Worm (Caenorhabditis elegans) whole organism, L1 larva: ENCODE measurements around the gene jip-1.

Experiments used
- Y116A8C.19 ChIP-seq: sonication (generic microtip); optimal IDR thresholded peaks from 2 replicates; lab custom pipeline; 2016; ENCODE audit warnings: missing compliant biosample characterization, missing genetic modification characterization, borderline replicate concordance
- ama-1 ChIP-seq: fragments of 150-350 bp; optimal IDR thresholded peaks from 2 replicates; lab custom pipeline; 2014
- fkh-4 ChIP-seq: sonication (generic microtip); optimal IDR thresholded peaks from 2 replicates; lab custom pipeline; 2016; ENCODE audit warnings: missing compliant biosample characterization, missing genetic modification characterization, borderline replicate concordance
- fkh-8 ChIP-seq: sonication (generic microtip); optimal IDR thresholded peaks from 2 replicates; lab custom pipeline; 2016; ENCODE audit warnings: mild to moderate bottlenecking, missing genetic modification characterization, missing compliant biosample characterization
- fos-1 ChIP-seq: fragments of 150-350 bp; optimal IDR thresholded peaks from 2 replicates; lab custom pipeline; 2014; ENCODE audit warnings: missing biosample characterization, missing genetic modification characterization
- nhr-237 ChIP-seq: fragments of 150-350 bp; optimal IDR thresholded peaks from 2 replicates; lab custom pipeline; 2014; ENCODE audit warnings: missing biosample characterization, missing genetic modification characterization
- nhr-28 ChIP-seq: fragments of 150-350 bp; optimal IDR thresholded peaks from 2 replicates; lab custom pipeline; 2014; ENCODE audit warnings: missing biosample characterization, missing genetic modification characterization
- nhr-84 ChIP-seq: sonication (generic microtip); optimal IDR thresholded peaks from 2 replicates; lab custom pipeline; 2017; ENCODE audit warnings: missing biosample characterization, missing genetic modification characterization
- snpc-4 ChIP-seq: fragments of 150-350 bp; optimal IDR thresholded peaks from 2 replicates; lab custom pipeline; 2014; ENCODE audit warnings: missing biosample characterization, missing genetic modification characterization
- unc-62 ChIP-seq: fragments of 150-350 bp; optimal IDR thresholded peaks from 2 replicates; lab custom pipeline; 2014; ENCODE audit warnings: missing biosample characterization, missing genetic modification reagents, missing genetic modification characterization
- xbp-1 ChIP-seq: sonication (generic microtip); optimal IDR thresholded peaks from 2 replicates; lab custom pipeline; 2016; ENCODE audit warnings: missing genetic modification characterization, missing compliant biosample characterization
- zag-1 ChIP-seq: fragments of 150-350 bp; optimal IDR thresholded peaks from 2 replicates; lab custom pipeline; 2014; ENCODE audit warnings: missing biosample characterization, missing genetic modification characterization

DNA sequence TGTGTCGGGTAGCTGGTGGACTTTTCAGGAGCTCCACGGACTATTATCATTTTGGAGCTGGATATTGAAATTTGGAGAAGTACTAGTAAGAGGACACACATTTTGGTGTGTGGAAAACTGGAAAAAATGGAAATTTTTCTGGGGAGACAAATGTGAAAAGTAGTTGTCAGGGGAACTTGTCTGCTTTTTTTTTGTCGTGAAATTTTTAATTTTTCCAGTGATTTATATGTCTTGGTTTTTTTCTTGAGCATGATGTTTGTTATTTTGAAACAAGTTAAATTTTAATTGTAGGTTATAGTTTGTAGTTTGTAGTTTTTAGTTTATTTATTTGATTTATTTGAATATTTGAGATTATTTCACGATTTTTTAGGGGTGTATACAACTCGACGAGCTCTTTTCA, 58.5 kb downstream of the jip-1 start, which contains the start of gene F54D12.7:
- TF ChIP-seq unc-62 (GFP tag; lab: Kevin White, UChicago) (no peak), Y116A8C.19 (no peak), fos-1 (tag; lab: Kevin White, UChicago) (no peak), snpc-4 (no peak), ama-1 (lab: Kevin White, UChicago) (no peak), zag-1 (tag; lab: Kevin White, UChicago) (no peak), xbp-1 (tag; lab: Kevin White, UChicago) (no peak), nhr-84 (no peak), fkh-4 (tag; lab: Kevin White, UChicago) (no peak), nhr-237 (tag; lab: Kevin White, UChicago) (no peak), fkh-8 (tag; lab: Kevin White, UChicago) (no peak), nhr-28 (no peak)
